Worm (Caenorhabditis elegans) whole organism, L4 larva: ENCODE data around the gene F35H12.1.

ENCODE experiments used
- F44E2.7 ChIP-seq: fragments of 200-800 bp; sonication (Bioruptor generic); IDR thresholded peaks from 2 replicates; pipeline ENCODE4 v2.1.2; 2022; ENCODE audit warnings: missing genetic modification characterization, missing compliant biosample characterization
- Y48G9A.11 ChIP-seq: fragments of 200-800 bp; sonication (Bioruptor generic); IDR thresholded peaks from 2 replicates; pipeline ENCODE4 v1.3.6; 2022; ENCODE audit warnings: missing genetic modification reagents, missing genetic modification characterization, missing compliant biosample characterization
- ZK546.5 ChIP-seq, 2 experiments: sonication (generic microtip); optimal IDR thresholded peaks; 2 replicates each; lab custom pipeline; 2017; ENCODE audit warnings: missing biosample characterization in 2 of 2, missing genetic modification characterization in 2 of 2
- aly-2 ChIP-seq: sonication (generic microtip); optimal IDR thresholded peaks from 2 replicates; lab custom pipeline; 2018; ENCODE audit warnings: missing biosample characterization, missing genetic modification characterization
- ama-1 ChIP-seq: fragments of 150-350 bp; optimal IDR thresholded peaks from 2 replicates; lab custom pipeline; 2014; ENCODE audit warnings: inconsistent platforms, mixed read lengths
- arid-1 ChIP-seq: fragments of 200-800 bp; sonication (Bioruptor generic); conservative IDR thresholded peaks from 2 replicates; pipeline ENCODE4 v1.3.6; 2022; ENCODE audit warnings: missing genetic modification reagents, missing genetic modification characterization, missing compliant biosample characterization
- ceh-28 ChIP-seq: fragments of 150-350 bp; optimal IDR thresholded peaks from 2 replicates; lab custom pipeline; 2014; ENCODE audit warnings: missing biosample characterization, missing genetic modification reagents, missing genetic modification characterization
- ceh-62 ChIP-seq: sonication (generic microtip); optimal IDR thresholded peaks from 2 replicates; lab custom pipeline; 2017; ENCODE audit warnings: missing biosample characterization, missing genetic modification characterization
- ceh-82 ChIP-seq: sonication (generic microtip); optimal IDR thresholded peaks from 2 replicates; lab custom pipeline; 2017; ENCODE audit warnings: missing biosample characterization, missing genetic modification characterization
- ctbp-1 ChIP-seq: fragments of 200-800 bp; sonication (Bioruptor generic); IDR thresholded peaks from 2 replicates; pipeline ENCODE4 v1.3.6; 2022; ENCODE audit warnings: missing genetic modification reagents, missing genetic modification characterization, missing compliant biosample characterization
- daf-12 ChIP-seq: fragments of 150-350 bp; optimal IDR thresholded peaks from 2 replicates; lab custom pipeline; 2014; ENCODE audit warnings: missing biosample characterization, missing genetic modification reagents, missing genetic modification characterization
- daf-19 ChIP-seq: fragments of 200-800 bp; sonication (Bioruptor generic); conservative IDR thresholded peaks from 2 replicates; pipeline ENCODE4 v1.3.6; 2022; ENCODE audit warnings: missing genetic modification characterization, missing compliant biosample characterization
- dmd-9 ChIP-seq: fragments of 200-800 bp; sonication (Bioruptor generic); IDR thresholded peaks from 2 replicates; pipeline ENCODE4 v1.3.6; 2022; ENCODE audit warnings: missing genetic modification reagents, missing genetic modification characterization, missing compliant biosample characterization
- dpl-1 ChIP-seq: fragments of 150-350 bp; optimal IDR thresholded peaks from 2 replicates; lab custom pipeline; 2014; ENCODE audit warnings: missing biosample characterization, missing genetic modification reagents, missing genetic modification characterization
- dve-1 ChIP-seq: sonication (generic microtip); optimal IDR thresholded peaks from 2 replicates; lab custom pipeline; 2017; ENCODE audit warnings: antibody characterized with exemption, mild to moderate bottlenecking, missing genetic modification characterization, missing compliant biosample characterization; ENCODE audit not compliant: insufficient read depth
- egl-27 ChIP-seq: sonication (generic microtip); optimal IDR thresholded peaks from 3 replicates; lab custom pipeline; 2017; ENCODE audit warnings: missing biosample characterization, missing genetic modification reagents, missing genetic modification characterization
- gei-8 ChIP-seq: fragments of 200-800 bp; sonication (Bioruptor generic); optimal IDR thresholded peaks from 2 replicates; lab custom pipeline; 2018; ENCODE audit warnings: mild to moderate bottlenecking, missing genetic modification characterization, missing compliant biosample characterization
- hif-1 ChIP-seq, 2 experiments: sonication (generic microtip); optimal IDR thresholded peaks; 2 replicates each; lab custom pipeline; 2016 to 2017; ENCODE audit warnings: missing compliant biosample characterization in 2 of 2, missing genetic modification characterization in 2 of 2, missing genetic modification reagents in 2 of 2, missing genotype in 2 of 2, mild to moderate bottlenecking in 1 of 2
- hlh-11 ChIP-seq: fragments of 200-800 bp; sonication (Bioruptor generic); optimal IDR thresholded peaks from 2 replicates; lab custom pipeline; 2018; ENCODE audit warnings: mild to moderate bottlenecking, missing genetic modification characterization, missing compliant biosample characterization
- lin-13 ChIP-seq: fragments of 150-350 bp; optimal IDR thresholded peaks from 2 replicates; lab custom pipeline; 2014; ENCODE audit warnings: missing biosample characterization, missing genetic modification reagents, missing genetic modification characterization
- lin-15B ChIP-seq: fragments of 150-350 bp; sonication (generic microtip); optimal IDR thresholded peaks from 3 replicates; lab custom pipeline; 2014; ENCODE audit warnings: missing biosample characterization, missing genetic modification characterization
- lir-3 ChIP-seq: sonication (generic microtip); optimal IDR thresholded peaks from 2 replicates; lab custom pipeline; 2016; ENCODE audit warnings: mild to moderate bottlenecking, missing genetic modification characterization, missing compliant biosample characterization
- lsy-2 ChIP-seq, 2 experiments: fragments of 150-350 bp in 1 of 2; sonication (generic microtip) in 1 of 2; optimal IDR thresholded peaks; 2 replicates each; lab custom pipeline; 2014 to 2017; ENCODE audit warnings: missing biosample characterization in 2 of 2, missing genetic modification characterization in 2 of 2
- madf-5 ChIP-seq, 2 experiments: fragments of 200-800 bp; sonication (Bioruptor generic); IDR thresholded peaks; 2 replicates each; pipeline ENCODE4 v1.3.6; 2022; ENCODE audit warnings: missing compliant biosample characterization in 2 of 2, missing genetic modification characterization in 2 of 2
- madf-9 ChIP-seq: fragments of 200-800 bp; sonication (Bioruptor generic); conservative IDR thresholded peaks from 2 replicates; pipeline ENCODE4 v1.3.6; 2022; ENCODE audit warnings: missing genetic modification reagents, missing genetic modification characterization, missing compliant biosample characterization
- mdt-29 ChIP-seq: fragments of 200-800 bp; sonication (Bioruptor generic); IDR thresholded peaks from 2 replicates; pipeline ENCODE4 v1.3.6; 2022; ENCODE audit warnings: missing genetic modification reagents, missing genetic modification characterization, missing compliant biosample characterization
- mep-1 ChIP-seq: fragments of 150-350 bp; sonication (generic microtip); optimal IDR thresholded peaks from 3 replicates; lab custom pipeline; 2014; ENCODE audit warnings: missing biosample characterization, missing genetic modification characterization
- mes-2 ChIP-seq: sonication (generic microtip); optimal IDR thresholded peaks from 2 replicates; lab custom pipeline; 2016; ENCODE audit warnings: missing genotype, mild to moderate bottlenecking, missing genetic modification characterization, missing compliant biosample characterization; ENCODE audit not compliant: poor library complexity, severe bottlenecking
- nhr-10 ChIP-seq: fragments of 150-350 bp; optimal IDR thresholded peaks from 2 replicates; lab custom pipeline; 2014; ENCODE audit warnings: missing biosample characterization, missing genetic modification characterization
- nhr-111 ChIP-seq: fragments of 200-800 bp; sonication (Bioruptor generic); optimal IDR thresholded peaks from 2 replicates; lab custom pipeline; 2018; ENCODE audit warnings: mild to moderate bottlenecking, missing genetic modification characterization, missing compliant biosample characterization
- nhr-25 ChIP-seq: sonication (generic microtip); optimal IDR thresholded peaks from 2 replicates; lab custom pipeline; 2017; ENCODE audit warnings: missing genetic modification characterization, mild to moderate bottlenecking, missing compliant biosample characterization, antibody characterized with exemption, moderate library complexity, borderline replicate concordance; ENCODE audit not compliant: insufficient read depth
- nhr-28 ChIP-seq: fragments of 150-350 bp; optimal IDR thresholded peaks from 2 replicates; lab custom pipeline; 2014; ENCODE audit warnings: missing biosample characterization, missing genetic modification characterization
- nhr-42 ChIP-seq: fragments of 200-800 bp; sonication (Bioruptor generic); IDR thresholded peaks from 2 replicates; pipeline ENCODE4 v1.3.6; 2022; ENCODE audit warnings: missing genetic modification characterization, missing compliant biosample characterization
- pha-4 ChIP-seq, 2 experiments: fragments of 150-350 bp in 1 of 2; fragments of 200-800 bp in 1 of 2; sonication (Bioruptor generic) in 1 of 2; IDR thresholded peaks in 1 of 2; optimal IDR thresholded peaks in 1 of 2; 2 replicates each; pipeline versions ENCODE4 v1.3.6 to Lab custom; 2014 to 2022; ENCODE audit warnings: missing genetic modification characterization in 2 of 2, missing genetic modification reagents in 2 of 2, missing biosample characterization in 1 of 2, missing compliant biosample characterization in 1 of 2
- php-3 ChIP-seq: fragments of 200-800 bp; sonication (Bioruptor generic); IDR thresholded peaks from 2 replicates; pipeline ENCODE4 v1.3.6; 2022; ENCODE audit warnings: missing genetic modification reagents, missing genetic modification characterization, missing compliant biosample characterization
- pqm-1 ChIP-seq: sonication (generic microtip); optimal IDR thresholded peaks from 2 replicates; lab custom pipeline; 2017; ENCODE audit warnings: missing biosample characterization, missing genetic modification characterization
- rbr-2 ChIP-seq: sonication (generic microtip); optimal IDR thresholded peaks from 2 replicates; lab custom pipeline; 2016; ENCODE audit warnings: missing genotype, missing genetic modification characterization, missing compliant biosample characterization
- saeg-2 ChIP-seq: fragments of 200-800 bp; sonication (Bioruptor generic); IDR thresholded peaks from 2 replicates; pipeline ENCODE4 v1.3.6; 2022; ENCODE audit warnings: missing genetic modification reagents, missing genetic modification characterization, missing compliant biosample characterization
- sdz-12 ChIP-seq: fragments of 200-800 bp; sonication (Bioruptor generic); optimal IDR thresholded peaks from 2 replicates; lab custom pipeline; 2018; ENCODE audit warnings: mild to moderate bottlenecking, missing genetic modification characterization, missing compliant biosample characterization
- set-16 ChIP-seq: fragments of 200-800 bp; sonication (Bioruptor generic); IDR thresholded peaks from 2 replicates; pipeline ENCODE4 v1.3.6; 2022; ENCODE audit warnings: missing genetic modification reagents, missing genetic modification characterization, missing compliant biosample characterization
- snpc-4 ChIP-seq: fragments of 150-350 bp; optimal IDR thresholded peaks from 2 replicates; lab custom pipeline; 2014; ENCODE audit warnings: missing biosample characterization, missing genetic modification characterization
- tra-1 ChIP-seq: fragments of 200-800 bp; sonication (Bioruptor generic); IDR thresholded peaks from 2 replicates; pipeline ENCODE4 v1.3.6; 2022; ENCODE audit warnings: missing genetic modification reagents, missing genetic modification characterization, missing compliant biosample characterization
- unc-62 ChIP-seq, 3 experiments: fragments of 150-350 bp in 1 of 3; sonication (generic microtip); optimal IDR thresholded peaks in 2 of 3; peaks in 1 of 3; 1 replicate in 1 of 3; 2 replicates in 2 of 3; lab custom pipeline; 2014 to 2017; ENCODE audit warnings: missing biosample characterization in 3 of 3, missing genetic modification characterization in 3 of 3, missing genetic modification reagents in 3 of 3, missing genotype in 1 of 3
- zag-1 ChIP-seq: fragments of 150-350 bp; optimal IDR thresholded peaks from 2 replicates; lab custom pipeline; 2014; ENCODE audit warnings: missing biosample characterization, missing genetic modification characterization
- zfp-2 ChIP-seq: sonication (generic microtip); optimal IDR thresholded peaks from 2 replicates; lab custom pipeline; 2016; ENCODE audit warnings: mild to moderate bottlenecking, missing genetic modification characterization, missing compliant biosample characterization
- zfp-3 ChIP-seq: fragments of 200-800 bp; sonication (Bioruptor generic); conservative IDR thresholded peaks from 2 replicates; pipeline ENCODE4 v1.3.6; 2022; ENCODE audit warnings: missing genetic modification reagents, missing genetic modification characterization, missing compliant biosample characterization
- zip-11 ChIP-seq: fragments of 200-800 bp; sonication (Bioruptor generic); IDR thresholded peaks from 2 replicates; pipeline ENCODE4 v1.3.6; 2022; ENCODE audit warnings: missing genetic modification characterization, missing compliant biosample characterization
- ztf-11 ChIP-seq: fragments of 150-350 bp; optimal IDR thresholded peaks from 2 replicates; lab custom pipeline; 2014; ENCODE audit warnings: missing biosample characterization, missing genetic modification characterization

The F35H12.1 gene

ce11 chrX:948783-949182 lies 15.2 kb downstream of the F35H12.1 start, which contains the start of gene sms-2:
Gene sms-2, minus strand, starts transcription at chrX:948883.
- TF ChIP-seq php-3 (GFP tag; lab: Robert Waterston, UW) (no peak), mep-1 (tag; lab: Kevin White, UChicago) (no peak), Y48G9A.11 (GFP tag; lab: Robert Waterston, UW) (no peak), ceh-62 (tag; lab: Kevin White, UChicago) (no peak), rbr-2 (tag; lab: Kevin White, UChicago) (no peak), nhr-42 (no peak)

ce11 chrX:949466-949865 lies 15.9 kb downstream of the F35H12.1 start:
- TF ChIP-seq dmd-9 (no peak), lin-15B (tag; lab: Kevin White, UChicago) (no peak), daf-12 (tag; lab: Kevin White, UChicago) (no peak), lin-13 (GFP tag; lab: Kevin White, UChicago) (peak; percentile 82), ztf-11 (tag; lab: Kevin White, UChicago) (no peak), nhr-42 (no peak), arid-1 (GFP tag; lab: Robert Waterston, UW) (peak; percentile 68), hif-1 (tag; optimal IDR thresholded peaks at IDR 0.05; lab: Kevin White, UChicago) (peak in 1 of 2 experiments; percentile 74), pqm-1 (tag; lab: Kevin White, UChicago) (no peak), nhr-111 (no peak), zfp-2 (tag; lab: Kevin White, UChicago) (no peak), gei-8 (no peak), php-3 (GFP tag; lab: Robert Waterston, UW) (no peak), madf-5 (GFP tag; IDR thresholded peaks at IDR 0.05; lab: Robert Waterston, UW) (0 out of 4 replicates have a peak, but pooled peaks of 1 of the 2 experiments have one; percentile 9), zfp-3 (GFP tag; lab: Robert Waterston, UW) (peak; percentile 31; the same call in 1 of the 2 replicates), ama-1 (lab: Kevin White, UChicago) (no peak), F44E2.7 (GFP tag; lab: Robert Waterston, UW) (no peak), sdz-12 (GFP tag; lab: Kevin White, UChicago) (no peak), saeg-2 (peak; percentile 82; the same call in 1 of the 2 replicates), snpc-4 (tag; lab: Kevin White, UChicago) (peak; percentile 11), mdt-29 (GFP tag; lab: Robert Waterston, UW) (peak; percentile 32; the same call in 1 of the 2 replicates), nhr-25 (tag; lab: Kevin White, UChicago) (peak; percentile 53), dve-1 (tag; lab: Kevin White, UChicago) (peak; percentile 89), madf-9 (GFP tag; lab: Robert Waterston, UW) (peak; percentile 77), unc-62 (GFP tag; optimal IDR thresholded peaks at IDR 0.05 in 1 of 2; lab: Kevin White, UChicago) (peak in 1 of 2 experiments; percentile 99), unc-62 (tag; optimal IDR thresholded peaks at IDR 0.05; lab: Kevin White, UChicago) (no peak), daf-19 (GFP tag; lab: Robert Waterston, UW) (no peak), zag-1 (peak; percentile 68), ceh-82 (tag; lab: Kevin White, UChicago) (no peak), egl-27 (tag; lab: Kevin White, UChicago) (no peak), lsy-2 (tag; optimal IDR thresholded peaks at IDR 0.05; lab: Kevin White, UChicago) (peak; percentile 81 to 88), mes-2 (tag; lab: Kevin White, UChicago) (peak; percentile 73), nhr-28 (tag; lab: Kevin White, UChicago) (peak; percentile 75), nhr-10 (tag; lab: Kevin White, UChicago) (no peak), aly-2 (tag; lab: Kevin White, UChicago) (no peak), tra-1 (GFP tag; lab: Robert Waterston, UW) (peak; percentile 75), ZK546.5 (tag; optimal IDR thresholded peaks at IDR 0.05; lab: Kevin White, UChicago) (peak in 1 of 2 experiments; percentile 11), set-16 (GFP tag; lab: Robert Waterston, UW) (peak; percentile 79), pha-4 (GFP tag; IDR thresholded peaks at IDR 0.05; lab: Robert Waterston, UW) (peak; percentile 37; the same call in 1 of the 2 replicates), pha-4 (tag; optimal IDR thresholded peaks at IDR 0.05; lab: Kevin White, UChicago) (no peak), lir-3 (no peak), dpl-1 (GFP tag; lab: Kevin White, UChicago) (peak; percentile 23), hlh-11 (tag; lab: Kevin White, UChicago) (peak; percentile 87), ceh-28 (no peak), ctbp-1 (peak; percentile 93), zip-11 (no peak)
